Fruit fly (Drosophila melanogaster): ENCODE measurements around the gene Nup43.

- TF ChIP-seq kay (GFP tag; ENCODE audit: borderline replicate concordance) (no peak), CG14711 (tag; optimal IDR thresholded peaks at IDR 0.05) (no peak), Crg-1 (GFP tag; optimal IDR thresholded peaks at IDR 0.05) (no peak), CG5204 (GFP tag; optimal IDR thresholded peaks at IDR 0.05) (no peak), CG11617 (GFP tag; optimal IDR thresholded peaks at IDR 0.05) (no peak), ovo (GFP tag; optimal IDR thresholded peaks at IDR 0.05) (no peak)
Observed at dm6 chr3R:18394876-18395275, 28.4 kb downstream of the Nup43 start.

Measured in whole organism, adult.